Worm (Caenorhabditis elegans) whole organism, L4/young adult: ENCODE measurements around the gene F23F1.10.
A peak's percentile ranks its signal among the peaks of the same experiment; 100 is the strongest.

ENCODE experiments used
- W03F9.2 ChIP-seq: fragments of 150-350 bp; optimal IDR thresholded peaks from 2 replicates; lab custom pipeline; 2014; ENCODE audit warnings: missing biosample characterization, missing genetic modification characterization
- dao-5 ChIP-seq: sonication (generic microtip); optimal IDR thresholded peaks from 2 replicates; lab custom pipeline; 2016; ENCODE audit warnings: missing genotype, missing genetic modification characterization, moderate library complexity, missing compliant biosample characterization
- him-1 ChIP-seq: sonication (generic microtip); optimal IDR thresholded peaks from 2 replicates; lab custom pipeline; 2016; ENCODE audit warnings: missing genotype, missing genetic modification reagents, missing genetic modification characterization, missing compliant biosample characterization

The F23F1.10 gene

ce11 chrII:31521-31920 is 10.3 kb downstream of the F23F1.10 start, which contains the start of the genes F23F1.5 and fbxc-54:
Gene F23F1.5 (minus strand): TSS chrII:31584.
Gene fbxc-54 (plus strand): TSS chrII:31719.
- TF ChIP-seq dao-5 (tag; lab: Kevin White, UChicago): no peak

ce11 chrII:29578-29977 is 12.2 kb downstream of the F23F1.10 start:
- no peak for TF ChIP-seq him-1
- no peak for TF ChIP-seq W03F9.2 (tag; lab: Kevin White, UChicago)
- no peak for TF ChIP-seq dao-5 (tag; lab: Kevin White, UChicago)

ce11 chrII:28283-28682 is 13.5 kb downstream of the F23F1.10 start, which contains the start of gene F23F1.4:
Gene F23F1.4 (minus strand): TSS chrII:28423.
- TF ChIP-seq him-1 (no peak), dao-5 (tag; lab: Kevin White, UChicago) (no peak), W03F9.2 (tag; lab: Kevin White, UChicago) (no peak)

- TF ChIP-seq dao-5 (tag; lab: Kevin White, UChicago) (no peak), W03F9.2 (tag; lab: Kevin White, UChicago) (peak; percentile 73)
Observed at ce11 chrII:24559-24998, 17.2 kb downstream of the F23F1.10 start, which contains the start of gene enee-1. Gene enee-1 (plus strand): TSS chrII:24666.

- no peak for TF ChIP-seq W03F9.2 (tag; lab: Kevin White, UChicago)
- no peak for TF ChIP-seq him-1
- TF ChIP-seq dao-5 (tag; lab: Kevin White, UChicago): no peak
Observed at ce11 chrII:23739-24138, 18.0 kb downstream of the F23F1.10 start.

ce11 chrII:23025-23424 is 18.8 kb downstream of the F23F1.10 start, which contains the start of gene sqt-2:
Gene sqt-2 (plus strand): TSS chrII:23325.
- TF ChIP-seq him-1: no peak
- no peak for TF ChIP-seq dao-5 (tag; lab: Kevin White, UChicago)
- no peak for TF ChIP-seq W03F9.2 (tag; lab: Kevin White, UChicago)

- TF ChIP-seq dao-5 (tag; lab: Kevin White, UChicago) (no peak), W03F9.2 (tag; lab: Kevin White, UChicago) (no peak), him-1 (no peak)
Observed at ce11 chrII:21953-22352, 19.8 kb downstream of the F23F1.10 start.

ce11 chrII:19238-19637 is 22.5 kb downstream of the F23F1.10 start, which contains the start of gene gmeb-1:
Gene gmeb-1 (plus strand): TSS chrII:19538.
- TF ChIP-seq him-1 (no peak), dao-5 (tag; lab: Kevin White, UChicago) (no peak), W03F9.2 (tag; lab: Kevin White, UChicago) (no peak)

- TF ChIP-seq W03F9.2 (tag; lab: Kevin White, UChicago) (peak; percentile 53), him-1 (no peak), dao-5 (tag; lab: Kevin White, UChicago) (no peak)
Observed at ce11 chrII:18787-19186, 23.0 kb downstream of the F23F1.10 start.

- no peak for TF ChIP-seq W03F9.2 (tag; lab: Kevin White, UChicago)
- TF ChIP-seq dao-5 (tag; lab: Kevin White, UChicago): no peak
- no peak for TF ChIP-seq him-1
Observed at ce11 chrII:12685-13084, 29.1 kb downstream of the F23F1.10 start, which contains the start of gene best-3. Gene best-3 (plus strand): TSS chrII:12985.

- TF ChIP-seq W03F9.2 (tag; lab: Kevin White, UChicago) (no peak), dao-5 (tag; lab: Kevin White, UChicago) (no peak), him-1 (no peak)
Observed at ce11 chrII:11783-12182, 30.0 kb downstream of the F23F1.10 start, which contains the start of gene best-4. Gene best-4 (minus strand): TSS chrII:11883.

ce11 chrII:8212-8611 is 33.6 kb downstream of the F23F1.10 start:
- no peak for TF ChIP-seq him-1
- TF ChIP-seq W03F9.2 (tag; lab: Kevin White, UChicago): no peak
- no peak for TF ChIP-seq dao-5 (tag; lab: Kevin White, UChicago)

- TF ChIP-seq dao-5 (tag; lab: Kevin White, UChicago): no peak
- TF ChIP-seq W03F9.2 (tag; lab: Kevin White, UChicago): no peak
- no peak for TF ChIP-seq him-1
Observed at ce11 chrII:6349-6748, 35.4 kb downstream of the F23F1.10 start, which contains the start of gene osta-1. Gene osta-1 (plus strand): TSS chrII:6657.

ce11 chrII:4793-5192 is 37.0 kb downstream of the F23F1.10 start:
- TF ChIP-seq W03F9.2 (tag; lab: Kevin White, UChicago) (no peak), dao-5 (tag; lab: Kevin White, UChicago) (no peak), him-1 (no peak)

ce11 chrII:1334-1898 is 40.4 kb downstream of the F23F1.10 start, which contains the start of gene 2L52.1:
Gene 2L52.1 (plus strand): TSS chrII:1848.
- TF ChIP-seq him-1 (no peak), dao-5 (tag; lab: Kevin White, UChicago) (no peak), W03F9.2 (tag; lab: Kevin White, UChicago) (no peak)
